Worm (Caenorhabditis elegans) whole organism, L1 larva: ENCODE results near the gene F58H1.5.

Source experiments
- C16A3.4 ChIP-seq: fragments of 150-350 bp; optimal IDR thresholded peaks from 2 replicates; lab custom pipeline; 2014; ENCODE audit warnings: missing biosample characterization, missing genetic modification characterization
- C34B4.2 ChIP-seq: sonication (generic microtip); optimal IDR thresholded peaks from 2 replicates; lab custom pipeline; 2017; ENCODE audit warnings: mild to moderate bottlenecking, missing genetic modification characterization, missing compliant biosample characterization
- Y116A8C.19 ChIP-seq: sonication (generic microtip); optimal IDR thresholded peaks from 2 replicates; lab custom pipeline; 2016; ENCODE audit warnings: missing compliant biosample characterization, missing genetic modification characterization, borderline replicate concordance
- aha-1 ChIP-seq: fragments of 150-350 bp; optimal IDR thresholded peaks from 2 replicates; lab custom pipeline; 2014; ENCODE audit warnings: missing biosample characterization, missing genetic modification characterization
- alr-1 ChIP-seq: fragments of 200-800 bp; sonication (Bioruptor generic); optimal IDR thresholded peaks from 2 replicates; lab custom pipeline; 2018; ENCODE audit warnings: borderline replicate concordance, mild to moderate bottlenecking, missing genetic modification characterization, missing compliant biosample characterization
- ama-1 ChIP-seq: fragments of 150-350 bp; optimal IDR thresholded peaks from 2 replicates; lab custom pipeline; 2014
- ceh-63 ChIP-seq: fragments of 200-800 bp; sonication (Bioruptor generic); optimal IDR thresholded peaks from 2 replicates; lab custom pipeline; 2018; ENCODE audit warnings: mild to moderate bottlenecking, missing genetic modification characterization, missing compliant biosample characterization
- ceh-8 ChIP-seq: fragments of 200-800 bp; sonication (Bioruptor generic); optimal IDR thresholded peaks from 2 replicates; lab custom pipeline; 2018; ENCODE audit warnings: mild to moderate bottlenecking, missing genetic modification characterization, moderate library complexity, missing compliant biosample characterization
- ceh-88 ChIP-seq: fragments of 200-800 bp; sonication (Bioruptor generic); IDR thresholded peaks from 2 replicates; pipeline ENCODE4 v1.3.6; 2022; ENCODE audit warnings: missing genetic modification characterization, missing compliant biosample characterization
- ceh-90 ChIP-seq: sonication (generic microtip); optimal IDR thresholded peaks from 2 replicates; lab custom pipeline; 2016; ENCODE audit warnings: missing genetic modification characterization, missing compliant biosample characterization
- dpl-1 ChIP-seq, 3 experiments: fragments of 150-350 bp in 2 of 3; sonication (generic microtip) in 1 of 3; optimal IDR thresholded peaks; 2 replicates each; lab custom pipeline; 2014 to 2017; ENCODE audit warnings: missing biosample characterization in 3 of 3, missing genetic modification characterization in 3 of 3, missing genetic modification reagents in 3 of 3
- efl-1 ChIP-seq, 4 experiments: fragments of 150-350 bp; optimal IDR thresholded peaks in 3 of 4; peaks in 1 of 4; 1 replicate in 1 of 4; 2 replicates in 3 of 4; lab custom pipeline; 2014; ENCODE audit warnings: missing biosample characterization in 2 of 4, missing genetic modification characterization in 2 of 4, missing genetic modification reagents in 2 of 4
- efl-3 ChIP-seq: fragments of 200-800 bp; sonication (Bioruptor generic); optimal IDR thresholded peaks from 2 replicates; lab custom pipeline; 2018; ENCODE audit warnings: mild to moderate bottlenecking, missing genetic modification characterization, missing compliant biosample characterization
- egl-13 ChIP-seq: sonication (generic microtip); optimal IDR thresholded peaks from 2 replicates; lab custom pipeline; 2016; ENCODE audit warnings: missing genotype, missing genetic modification reagents, missing genetic modification characterization, missing compliant biosample characterization
- elt-2 ChIP-seq: sonication (generic microtip); optimal IDR thresholded peaks from 2 replicates; lab custom pipeline; 2016; ENCODE audit warnings: missing genetic modification characterization, mild to moderate bottlenecking, inconsistent platforms, missing compliant biosample characterization, missing genetic modification reagents
- elt-3 ChIP-seq, 6 experiments: fragments of 150-350 bp in 1 of 6; sonication (generic microtip); optimal IDR thresholded peaks; 2 replicates each; lab custom pipeline; 2017 to 2018; ENCODE audit warnings: missing biosample characterization in 6 of 6, missing genetic modification characterization in 6 of 6, inconsistent platforms in 1 of 6
- ets-5 ChIP-seq: fragments of 200-800 bp; sonication (Bioruptor generic); IDR thresholded peaks from 2 replicates; pipeline ENCODE4 v1.3.6; 2022; ENCODE audit warnings: missing genetic modification characterization, missing compliant biosample characterization
- fkh-10 ChIP-seq: sonication (generic microtip); optimal IDR thresholded peaks from 2 replicates; lab custom pipeline; 2017; ENCODE audit warnings: missing biosample characterization, missing genetic modification reagents, missing genetic modification characterization
- fkh-4 ChIP-seq: sonication (generic microtip); optimal IDR thresholded peaks from 2 replicates; lab custom pipeline; 2016; ENCODE audit warnings: missing compliant biosample characterization, missing genetic modification characterization, borderline replicate concordance
- fos-1 ChIP-seq: fragments of 150-350 bp; optimal IDR thresholded peaks from 2 replicates; lab custom pipeline; 2014; ENCODE audit warnings: missing biosample characterization, missing genetic modification characterization
- irx-1 ChIP-seq: sonication (generic microtip); optimal IDR thresholded peaks from 2 replicates; lab custom pipeline; 2016; ENCODE audit warnings: missing genetic modification characterization, missing compliant biosample characterization
- isw-1 ChIP-seq: fragments of 200-800 bp; sonication (Bioruptor generic); IDR thresholded peaks from 2 replicates; pipeline ENCODE4 v1.3.6; 2022; ENCODE audit warnings: missing genetic modification characterization, missing compliant biosample characterization
- jun-1 ChIP-seq: fragments of 150-350 bp; optimal IDR thresholded peaks from 2 replicates; lab custom pipeline; 2014; ENCODE audit warnings: missing biosample characterization, missing genetic modification reagents, missing genetic modification characterization
- lin-13 ChIP-seq: fragments of 150-350 bp; optimal IDR thresholded peaks from 2 replicates; lab custom pipeline; 2014; ENCODE audit warnings: missing biosample characterization, missing genetic modification reagents, missing genetic modification characterization
- lin-14 ChIP-seq: fragments of 200-800 bp; sonication (Bioruptor generic); optimal IDR thresholded peaks from 2 replicates; lab custom pipeline; 2018; ENCODE audit warnings: mild to moderate bottlenecking, missing genetic modification characterization, moderate library complexity, missing compliant biosample characterization
- lin-35 ChIP-seq, 2 experiments: fragments of 150-350 bp; optimal IDR thresholded peaks; 2 replicates each; lab custom pipeline; 2014; ENCODE audit warnings: missing biosample characterization in 2 of 2, missing genetic modification characterization in 2 of 2, missing genetic modification reagents in 2 of 2
- lir-3 ChIP-seq: sonication (generic microtip); optimal IDR thresholded peaks from 2 replicates; lab custom pipeline; 2016; ENCODE audit warnings: mild to moderate bottlenecking, missing genetic modification characterization, moderate library complexity, missing compliant biosample characterization; ENCODE audit not compliant: poor library complexity
- mab-9 ChIP-seq: fragments of 200-800 bp; sonication (Bioruptor generic); IDR thresholded peaks from 2 replicates; pipeline ENCODE4 v1.3.6; 2022; ENCODE audit warnings: missing genetic modification reagents, missing genetic modification characterization, missing compliant biosample characterization
- mef-2 ChIP-seq: fragments of 150-350 bp; optimal IDR thresholded peaks from 2 replicates; lab custom pipeline; 2014; ENCODE audit warnings: missing biosample characterization, missing genetic modification characterization
- mep-1 ChIP-seq: fragments of 150-350 bp; optimal IDR thresholded peaks from 2 replicates; lab custom pipeline; 2014; ENCODE audit warnings: missing biosample characterization, missing genetic modification characterization
- nhr-19 ChIP-seq: fragments of 200-800 bp; sonication (Bioruptor generic); conservative IDR thresholded peaks from 2 replicates; pipeline ENCODE4 v1.3.6; 2022; ENCODE audit warnings: missing genetic modification characterization, missing compliant biosample characterization
- nhr-237 ChIP-seq: fragments of 150-350 bp; optimal IDR thresholded peaks from 2 replicates; lab custom pipeline; 2014; ENCODE audit warnings: missing biosample characterization, missing genetic modification characterization
- nhr-47 ChIP-seq: sonication (generic microtip); optimal IDR thresholded peaks from 2 replicates; lab custom pipeline; 2016; ENCODE audit warnings: mild to moderate bottlenecking, missing genetic modification characterization, moderate library complexity, missing compliant biosample characterization
- nhr-71 ChIP-seq: sonication (generic microtip); optimal IDR thresholded peaks from 2 replicates; lab custom pipeline; 2016; ENCODE audit warnings: mild to moderate bottlenecking, missing genetic modification characterization, moderate library complexity, missing compliant biosample characterization
- nhr-77 ChIP-seq: fragments of 150-350 bp; optimal IDR thresholded peaks from 2 replicates; lab custom pipeline; 2014; ENCODE audit warnings: missing biosample characterization, missing genetic modification characterization
- nhr-84 ChIP-seq: sonication (generic microtip); optimal IDR thresholded peaks from 2 replicates; lab custom pipeline; 2017; ENCODE audit warnings: missing biosample characterization, missing genetic modification characterization
- nhr-90 ChIP-seq: sonication (generic microtip); optimal IDR thresholded peaks from 2 replicates; lab custom pipeline; 2016; ENCODE audit warnings: mild to moderate bottlenecking, missing genetic modification characterization, missing compliant biosample characterization; ENCODE audit not compliant: poor library complexity
- pag-3 ChIP-seq: sonication (generic microtip); optimal IDR thresholded peaks from 2 replicates; lab custom pipeline; 2017; ENCODE audit warnings: missing genetic modification characterization, mild to moderate bottlenecking, missing compliant biosample characterization, antibody characterized with exemption, borderline replicate concordance; ENCODE audit not compliant: insufficient read depth
- snpc-4 ChIP-seq: fragments of 150-350 bp; optimal IDR thresholded peaks from 2 replicates; lab custom pipeline; 2014; ENCODE audit warnings: missing biosample characterization, missing genetic modification characterization
- snu-23 ChIP-seq: sonication (generic microtip); optimal IDR thresholded peaks from 2 replicates; lab custom pipeline; 2016; ENCODE audit warnings: missing genetic modification characterization, missing compliant biosample characterization
- sox-4 ChIP-seq: sonication (generic microtip); optimal IDR thresholded peaks from 2 replicates; lab custom pipeline; 2016; ENCODE audit warnings: missing genetic modification characterization, missing compliant biosample characterization
- sup-37 ChIP-seq: fragments of 200-800 bp; sonication (Bioruptor generic); optimal IDR thresholded peaks from 2 replicates; lab custom pipeline; 2018; ENCODE audit warnings: mild to moderate bottlenecking, missing genetic modification characterization, missing compliant biosample characterization
- tbx-2 ChIP-seq: sonication (generic microtip); optimal IDR thresholded peaks from 2 replicates; lab custom pipeline; 2016; ENCODE audit warnings: missing genetic modification characterization, missing compliant biosample characterization
- unc-130 ChIP-seq: fragments of 150-350 bp; optimal IDR thresholded peaks from 2 replicates; lab custom pipeline; 2017; ENCODE audit warnings: missing biosample characterization, missing genetic modification characterization, inconsistent platforms
- unc-86 ChIP-seq: sonication (generic microtip); optimal IDR thresholded peaks from 2 replicates; lab custom pipeline; 2016; ENCODE audit warnings: missing genetic modification characterization, missing compliant biosample characterization
- unc-98 ChIP-seq: fragments of 200-800 bp; sonication (Bioruptor generic); IDR thresholded peaks from 2 replicates; pipeline ENCODE4 v1.3.6; 2022; ENCODE audit warnings: missing genetic modification characterization, missing compliant biosample characterization
- vab-15 ChIP-seq: sonication (generic microtip); optimal IDR thresholded peaks from 2 replicates; lab custom pipeline; 2017; ENCODE audit warnings: missing genotype, mild to moderate bottlenecking, missing genetic modification characterization, missing compliant biosample characterization
- zag-1 ChIP-seq: fragments of 150-350 bp; optimal IDR thresholded peaks from 2 replicates; lab custom pipeline; 2014; ENCODE audit warnings: missing biosample characterization, missing genetic modification characterization

F58H1.5 gene

DNA sequence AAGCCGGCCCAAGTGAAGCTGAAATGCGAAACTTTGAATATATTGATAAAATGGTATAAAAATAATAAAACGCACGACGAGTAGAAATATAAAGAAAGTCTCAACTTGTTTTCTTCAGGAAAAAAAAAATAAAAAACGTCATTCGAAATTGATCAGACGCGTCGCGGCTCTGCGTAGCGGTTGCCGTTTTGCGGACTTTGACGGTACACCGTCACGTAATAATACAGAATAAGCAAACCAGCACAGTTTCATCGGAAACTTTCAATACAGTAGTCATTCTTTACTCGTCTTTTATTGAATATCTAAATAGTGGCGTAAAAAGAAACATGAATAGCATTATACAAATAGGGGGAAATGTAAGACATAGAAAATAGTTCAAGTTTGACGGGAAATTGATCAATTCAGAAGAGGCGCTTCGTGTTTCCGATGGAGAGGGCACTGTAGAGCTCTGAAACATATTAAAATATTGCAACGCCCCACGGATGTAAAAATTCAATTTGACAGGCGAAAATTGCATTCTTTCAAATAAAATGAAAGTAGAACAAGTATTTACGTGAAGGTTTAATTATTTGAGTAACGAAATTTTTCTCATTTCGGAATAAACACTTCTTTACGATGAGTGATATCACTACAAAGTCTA lies 35.6 kb downstream of the F58H1.5 start, which contains the start of the genes cyl-1 and C52E4.7 (continued):
- TF ChIP-seq ceh-63 (GFP tag; lab: Kevin White, UChicago) = no peak
- no peak for TF ChIP-seq sox-4 (tag; lab: Kevin White, UChicago)
- no peak for TF ChIP-seq fos-1
- no peak for TF ChIP-seq nhr-90 (tag; lab: Kevin White, UChicago)
- TF ChIP-seq pag-3 (tag; lab: Kevin White, UChicago) = no peak
- no peak for TF ChIP-seq mef-2 (tag; lab: Kevin White, UChicago)
- no peak for TF ChIP-seq C34B4.2 (tag; lab: Kevin White, UChicago)
- peak; percentile 56 for TF ChIP-seq lin-14 (GFP tag; lab: Kevin White, UChicago)
- no peak; the same call in 1 of the 2 replicates for TF ChIP-seq isw-1
- no peak for TF ChIP-seq nhr-84 (tag; lab: Kevin White, UChicago)
- TF ChIP-seq ceh-88 (GFP tag; lab: Robert Waterston, UW) = no peak
- TF ChIP-seq ceh-90 (tag; lab: Kevin White, UChicago) = no peak
- 0 out of 2 replicates have a peak, but pooled peaks have one; percentile 3 for TF ChIP-seq nhr-19
- TF ChIP-seq snu-23 (GFP tag; lab: Kevin White, UChicago) = peak; percentile 63
- TF ChIP-seq efl-1 (optimal IDR thresholded peaks at IDR 0.05; lab: Kevin White, UChicago) = peak; percentile 71 to 74
- TF ChIP-seq efl-1 (GFP tag; optimal IDR thresholded peaks at IDR 0.05 in 1 of 2; lab: Kevin White, UChicago) = peak; percentile 65 to 87
- TF ChIP-seq unc-130 (tag; lab: Kevin White, UChicago) = peak; percentile 41
- no peak for TF ChIP-seq vab-15 (tag; lab: Kevin White, UChicago)
- no peak for TF ChIP-seq egl-13 (tag; lab: Kevin White, UChicago)
- no peak for TF ChIP-seq aha-1
- TF ChIP-seq sup-37 = no peak
- peak; percentile 50 for TF ChIP-seq C16A3.4 (tag; lab: Kevin White, UChicago)
- TF ChIP-seq lir-3 (tag; lab: Kevin White, UChicago) = no peak
- TF ChIP-seq elt-3 (tag; optimal IDR thresholded peaks at IDR 0.05; lab: Kevin White, UChicago) = peak in 1 of 6 experiments; percentile 44
- TF ChIP-seq fkh-4 (tag; lab: Kevin White, UChicago) = no peak
- TF ChIP-seq jun-1 = no peak
- no peak for TF ChIP-seq elt-2
- no peak for TF ChIP-seq unc-98 (GFP tag; lab: Robert Waterston, UW)
- no peak for TF ChIP-seq ets-5 (GFP tag; lab: Robert Waterston, UW)
- TF ChIP-seq dpl-1 (GFP tag; optimal IDR thresholded peaks at IDR 0.05; lab: Kevin White, UChicago) = peak; percentile 46 to 73 (median 61)
- no peak for TF ChIP-seq Y116A8C.19
- TF ChIP-seq nhr-47 (tag; lab: Kevin White, UChicago) = peak; percentile 50
- TF ChIP-seq unc-86 (tag; lab: Kevin White, UChicago) = no peak
- TF ChIP-seq tbx-2 (tag; lab: Kevin White, UChicago) = peak; percentile 34
- peak; percentile 46 for TF ChIP-seq lin-13 (GFP tag; lab: Kevin White, UChicago)
- TF ChIP-seq lin-35 (GFP tag; optimal IDR thresholded peaks at IDR 0.05; lab: Kevin White, UChicago) = peak; percentile 69 to 81
- no peak for TF ChIP-seq ceh-8
- TF ChIP-seq nhr-237 (tag; lab: Kevin White, UChicago) = no peak
- no peak for TF ChIP-seq efl-3 (GFP tag; lab: Kevin White, UChicago)
- no peak for TF ChIP-seq zag-1 (tag; lab: Kevin White, UChicago)
- no peak for TF ChIP-seq alr-1
- no peak for TF ChIP-seq ama-1 (lab: Kevin White, UChicago)
- TF ChIP-seq nhr-77 (tag; lab: Kevin White, UChicago) = no peak
- TF ChIP-seq irx-1 (tag; lab: Kevin White, UChicago) = no peak
- no peak for TF ChIP-seq fkh-10 (GFP tag; lab: Kevin White, UChicago)
- peak; percentile 59 for TF ChIP-seq snpc-4 (tag; lab: Kevin White, UChicago)
- peak; percentile 80 for TF ChIP-seq mep-1 (tag; lab: Kevin White, UChicago)
- no peak for TF ChIP-seq mab-9 (GFP tag; lab: Robert Waterston, UW)
- peak; percentile 71 for TF ChIP-seq nhr-71
